Worm (Caenorhabditis elegans): ENCODE measurements around the gene unc-82.
"Not testable (repeated sequence)": the region's sequence is repeated elsewhere in the genome, so short reads cannot be mapped to it uniquely, and the experiment has no call there.

unc-82 gene

DNA sequence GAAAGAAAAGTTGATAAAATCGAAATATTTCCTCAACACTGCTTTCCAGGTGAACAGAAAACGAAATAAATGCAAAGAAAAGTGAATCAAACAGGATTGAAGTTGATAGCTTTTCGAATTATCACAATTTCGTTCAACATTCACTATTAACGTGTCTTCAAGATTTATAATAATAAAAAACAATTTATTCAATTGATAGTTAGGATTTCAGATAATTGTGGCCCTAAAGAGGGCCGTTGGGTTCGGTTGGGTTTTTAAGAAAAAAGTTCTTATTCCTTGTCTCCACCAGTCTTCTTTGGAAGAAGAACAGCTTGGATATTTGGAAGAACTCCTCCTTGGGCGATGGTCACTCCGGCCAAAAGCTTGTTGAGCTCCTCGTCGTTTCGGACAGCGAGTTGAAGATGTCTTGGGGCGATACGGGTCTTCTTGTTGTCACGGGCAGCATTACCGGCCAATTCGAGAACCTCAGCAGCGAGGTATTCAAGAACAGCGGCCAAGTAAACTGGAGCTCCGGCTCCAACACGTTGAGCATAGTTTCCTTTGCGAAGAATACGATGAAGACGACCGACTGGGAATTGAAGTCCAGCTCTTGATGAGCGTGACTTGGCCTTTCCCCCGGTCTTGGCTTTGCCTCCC lies 61.4 kb downstream of the unc-82 start:
- TF ChIP-seq snpc-3.4 (tag; optimal IDR thresholded peaks at IDR 0.05) (peak; percentile 49), lin-26 (GFP tag; IDR thresholded peaks at IDR 0.05) (peak; percentile 87), snpc-4 (tag; optimal IDR thresholded peaks at IDR 0.05) (peak in 1 of 4 experiments; percentile 43), cebp-1 (tag; optimal IDR thresholded peaks at IDR 0.05) (peak; percentile 5), F49E8.2 (tag; optimal IDR thresholded peaks at IDR 0.05; ENCODE audit: insufficient read depth) (peak; percentile 49), sea-2 (GFP tag; IDR thresholded peaks at IDR 0.05) (0 out of 2 replicates have a peak, but pooled peaks have one; percentile 69), rcor-1 (GFP tag; IDR thresholded peaks at IDR 0.05) (peak; percentile 25; the same call in 1 of the 2 replicates), B0336.3 (GFP tag; IDR thresholded peaks at IDR 0.05) (0 out of 2 replicates have a peak, but pooled peaks have one; percentile 34), Y95B8A.8 (GFP tag; IDR thresholded peaks at IDR 0.05) (peak; percentile 51; the same call in 1 of the 2 replicates), rec-8 (tag; optimal IDR thresholded peaks at IDR 0.05) (peak in 1 of 2 experiments; percentile 38), Y79H2A.3 (GFP tag; conservative IDR thresholded peaks at IDR 0.05) (peak; percentile 49; the same call in 1 of the 2 replicates), egrh-3 (GFP tag; IDR thresholded peaks at IDR 0.05) (peak; percentile 40; the same call in 1 of the 2 replicates), egl-44 (GFP tag; IDR thresholded peaks at IDR 0.05) (peak; percentile 53; the same call in 1 of the 2 replicates), snpc-1.3 (tag; optimal IDR thresholded peaks at IDR 0.05; ENCODE audit: insufficient read depth) (peak; percentile 2), ama-1 (GFP tag; optimal IDR thresholded peaks at IDR 0.05) (peak; percentile 32 to 33), ceh-40 (GFP tag; IDR thresholded peaks at IDR 0.05) (0 out of 2 replicates have a peak, but pooled peaks have one; percentile 3), lsl-1 (GFP tag; optimal IDR thresholded peaks at IDR 0.05) (peak; percentile 31), lin-54 (GFP tag; optimal IDR thresholded peaks at IDR 0.05) (peak; percentile 47), ekl-4 (GFP tag; IDR thresholded peaks at IDR 0.05) (peak; percentile 37; the same call in 1 of the 2 replicates), hrde-1 (tag; optimal IDR thresholded peaks at IDR 0.05; ENCODE audit: borderline replicate concordance) (peak; percentile 92)
- TF ChIP-seq snpc-4 (GFP tag; optimal IDR thresholded peaks at IDR 0.05); cebp-1 (GFP tag; IDR thresholded peaks at IDR 0.05); ama-1 (optimal IDR thresholded peaks at IDR 0.05): not testable (repeated sequence)

DNA sequence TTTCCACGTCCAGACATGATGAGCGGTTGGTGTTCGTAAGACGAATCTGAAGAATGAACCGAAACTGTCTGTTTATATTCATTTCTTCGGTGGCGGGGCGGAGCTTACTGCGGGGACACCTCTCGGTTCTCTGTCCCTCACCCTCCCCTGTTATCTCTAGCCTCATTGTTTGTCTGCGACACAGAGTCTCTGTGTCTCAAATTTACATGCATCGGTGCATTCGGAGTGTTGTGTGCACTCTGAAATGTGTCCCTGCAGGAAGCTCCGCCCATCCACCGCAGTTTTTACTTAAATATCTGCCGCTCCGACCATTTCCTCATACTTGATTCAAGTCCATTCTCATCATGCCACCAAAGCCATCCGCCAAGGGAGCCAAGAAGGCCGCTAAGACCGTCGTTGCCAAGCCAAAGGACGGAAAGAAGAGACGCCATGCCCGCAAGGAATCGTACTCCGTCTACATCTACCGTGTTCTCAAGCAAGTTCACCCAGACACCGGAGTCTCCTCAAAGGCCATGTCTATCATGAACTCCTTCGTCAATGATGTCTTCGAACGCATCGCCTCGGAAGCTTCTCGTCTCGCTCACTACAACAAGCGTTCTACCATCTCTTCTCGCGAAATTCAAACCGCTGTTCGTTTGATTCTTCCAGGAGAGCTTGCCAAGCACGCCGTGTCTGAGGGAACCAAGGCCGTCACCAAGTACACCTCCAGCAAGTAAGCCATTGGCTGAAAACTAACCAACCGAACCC lies 62.1 kb downstream of the unc-82 start, which contains the start of the genes his-61 and his-62:
his-61 (minus strand) TSS at position 17 of the 747 bp plus-strand sequence.
his-62 (plus strand) TSS at position 345 of the 747 bp plus-strand sequence.
- TF ChIP-seq bed-2 (GFP tag; IDR thresholded peaks at IDR 0.05) (no peak), sea-2 (GFP tag; IDR thresholded peaks at IDR 0.05) (no peak), tbp1 (GFP tag; optimal IDR thresholded peaks at IDR 0.05) (peak; percentile 71), D2030.7 (GFP tag; IDR thresholded peaks at IDR 0.05) (peak; percentile 68), ztf-28 (GFP tag; IDR thresholded peaks at IDR 0.05) (peak; percentile 76; the same call in 1 of the 2 replicates), snpc-4 (GFP tag; optimal IDR thresholded peaks at IDR 0.05) (no peak), snpc-4 (tag; optimal IDR thresholded peaks at IDR 0.05) (peak; percentile 4 to 74 (median 61)), mcd-1 (GFP tag; IDR thresholded peaks at IDR 0.05) (peak; percentile 51), hlh-26 (GFP tag; conservative IDR thresholded peaks at IDR 0.05) (no peak), lag-1 (GFP tag; IDR thresholded peaks at IDR 0.05) (no peak), madf-6 (GFP tag; IDR thresholded peaks at IDR 0.05) (0 out of 2 replicates have a peak, but pooled peaks have one; percentile 38), let-607 (tag; optimal IDR thresholded peaks at IDR 0.05) (no peak), ceh-100 (GFP tag; IDR thresholded peaks at IDR 0.05) (peak; percentile 53), Y53G8AR.9 (GFP tag; conservative IDR thresholded peaks at IDR 0.05) (peak; percentile 56), unc-130 (GFP tag; optimal IDR thresholded peaks at IDR 0.05) (no peak), pha-4 (tag; optimal IDR thresholded peaks at IDR 0.05) (no peak), fkh-3 (tag; optimal IDR thresholded peaks at IDR 0.05) (no peak), Y79H2A.3 (GFP tag; conservative IDR thresholded peaks at IDR 0.05) (peak; percentile 10; the same call in 1 of the 2 replicates), nhr-90 (tag; optimal IDR thresholded peaks at IDR 0.05) (peak; percentile 42), rcor-1 (GFP tag; IDR thresholded peaks at IDR 0.05) (peak; percentile 9; the same call in 1 of the 2 replicates), lsl-1 (GFP tag; optimal IDR thresholded peaks at IDR 0.05) (peak; percentile 43), Y95B8A.8 (GFP tag; IDR thresholded peaks at IDR 0.05) (0 out of 2 replicates have a peak, but pooled peaks have one; percentile 70), hrde-1 (tag; optimal IDR thresholded peaks at IDR 0.05; ENCODE audit: borderline replicate concordance) (peak; percentile 20), lin-54 (GFP tag; optimal IDR thresholded peaks at IDR 0.05) (no peak), B0019.2 (GFP tag; conservative IDR thresholded peaks at IDR 0.05) (no peak), nfyb-1 (GFP tag; IDR thresholded peaks at IDR 0.05) (0 out of 2 replicates have a peak, but pooled peaks have one; percentile 22), cebp-1 (GFP tag; IDR thresholded peaks at IDR 0.05) (no peak), cebp-1 (tag; optimal IDR thresholded peaks at IDR 0.05) (peak; percentile 6), lin-26 (GFP tag; IDR thresholded peaks at IDR 0.05) (peak; percentile 92), egl-44 (GFP tag; IDR thresholded peaks at IDR 0.05) (0 out of 2 replicates have a peak, but pooled peaks have one; percentile 58), F39B2.1 (GFP tag; IDR thresholded peaks at IDR 0.05) (peak; percentile 98)

Measured in whole organism, young adult.